Fruit fly (Drosophila melanogaster) whole organism, embryonic: ENCODE results near the gene CG14535.

ENCODE experiments used
- Atf-2 ChIP-seq: fragments of 200-800 bp; sonication (Bioruptor generic); optimal IDR thresholded peaks from 2 replicates; lab custom pipeline; 2016; ENCODE audit warnings: missing biosample characterization, missing genetic modification characterization
- CG10209 ChIP-seq: fragments of 200-800 bp; sonication (Bioruptor generic); optimal IDR thresholded peaks from 3 replicates; lab custom pipeline; 2017; ENCODE audit warnings: missing biosample characterization, mild to moderate bottlenecking, missing genetic modification characterization, missing genetic modification reagents
- CG10543 ChIP-seq: fragments of 200-800 bp; sonication (Bioruptor generic); optimal IDR thresholded peaks from 3 replicates; lab custom pipeline; 2017; ENCODE audit warnings: missing biosample characterization, mild to moderate bottlenecking, missing genetic modification characterization, moderate library complexity
- CG12219 ChIP-seq: fragments of 200-800 bp; sonication (Bioruptor generic); optimal IDR thresholded peaks from 3 replicates; lab custom pipeline; 2018; ENCODE audit warnings: missing biosample characterization, mild to moderate bottlenecking, missing genetic modification characterization
- CG13775 ChIP-seq: fragments of 200-800 bp; sonication (Bioruptor generic); optimal IDR thresholded peaks from 3 replicates; lab custom pipeline; 2017; ENCODE audit warnings: missing biosample characterization, mild to moderate bottlenecking, missing genetic modification characterization
- CG14014 ChIP-seq: fragments of 200-800 bp; sonication (Bioruptor generic); IDR thresholded peaks from 2 replicates; pipeline ENCODE4 v1.3.6; 2022; ENCODE audit warnings: missing biosample characterization, missing genetic modification characterization
- CG1603 ChIP-seq: fragments of 200-800 bp; sonication (Bioruptor generic); optimal IDR thresholded peaks from 2 replicates; lab custom pipeline; 2019; ENCODE audit warnings: missing biosample characterization, mild to moderate bottlenecking, missing genetic modification characterization, moderate library complexity
- CG16813 ChIP-seq: fragments of 200-800 bp; sonication (Bioruptor generic); IDR thresholded peaks from 3 replicates; pipeline ENCODE4 v1.3.6; 2022; ENCODE audit warnings: missing biosample characterization, missing genetic modification characterization; ENCODE audit not compliant: partially characterized antibody
- CG18764 ChIP-seq: fragments of 200-800 bp; sonication (Bioruptor generic); optimal IDR thresholded peaks from 3 replicates; lab custom pipeline; 2016; ENCODE audit warnings: missing biosample characterization, missing genetic modification characterization
- CG3838 ChIP-seq: fragments of 200-800 bp; sonication (Bioruptor generic); optimal IDR thresholded peaks from 3 replicates; lab custom pipeline; 2016; ENCODE audit warnings: missing biosample characterization, missing genetic modification characterization
- CG4360 ChIP-seq: fragments of 200-800 bp; sonication (Bioruptor generic); IDR thresholded peaks from 2 replicates; pipeline ENCODE4 v1.3.6; 2022; ENCODE audit warnings: missing biosample characterization, missing genetic modification characterization
- CG4854 ChIP-seq: fragments of 200-800 bp; sonication (Bioruptor generic); optimal IDR thresholded peaks from 2 replicates; lab custom pipeline; 2016; ENCODE audit warnings: missing biosample characterization, missing genetic modification characterization, inconsistent platforms
- CG5180 ChIP-seq: fragments of 200-800 bp; sonication (Bioruptor generic); optimal IDR thresholded peaks from 3 replicates; lab custom pipeline; 2017; ENCODE audit warnings: missing biosample characterization, missing genetic modification characterization, mild to moderate bottlenecking, moderate library complexity, missing genetic modification reagents
- CG5953 ChIP-seq: fragments of 200-800 bp; sonication (Bioruptor generic); IDR thresholded peaks from 2 replicates; pipeline ENCODE4 v1.3.6; 2022; ENCODE audit warnings: missing biosample characterization, missing genetic modification characterization
- CG6175 ChIP-seq: fragments of 200-800 bp; sonication (Bioruptor generic); IDR thresholded peaks from 3 replicates; pipeline ENCODE4 v1.3.6; 2022; ENCODE audit warnings: missing biosample characterization, missing genetic modification characterization
- CG6689 ChIP-seq: fragments of 200-800 bp; sonication (Bioruptor generic); IDR thresholded peaks from 2 replicates; pipeline ENCODE4 v1.3.6; 2022; ENCODE audit warnings: missing biosample characterization, missing genetic modification characterization
- CG6813 ChIP-seq: fragments of 200-800 bp; sonication (Bioruptor generic); optimal IDR thresholded peaks from 2 replicates; lab custom pipeline; 2017; ENCODE audit warnings: missing biosample characterization, missing genetic modification characterization, mild to moderate bottlenecking, moderate library complexity, missing genetic modification reagents
- CG9817 ChIP-seq: fragments of 200-800 bp; sonication (Bioruptor generic); optimal IDR thresholded peaks from 2 replicates; lab custom pipeline; 2018; ENCODE audit warnings: missing biosample characterization, mild to moderate bottlenecking, missing genetic modification characterization, moderate library complexity
- Dip3 ChIP-seq: fragments of 200-800 bp; sonication (Bioruptor generic); optimal IDR thresholded peaks from 3 replicates; lab custom pipeline; 2016; ENCODE audit warnings: missing biosample characterization, missing genetic modification characterization
- GATAe ChIP-seq: fragments of 200-800 bp; sonication (Bioruptor generic); conservative IDR thresholded peaks from 2 replicates; pipeline ENCODE4 v1.3.6; 2022; ENCODE audit warnings: missing biosample characterization, missing genetic modification characterization
- Gug ChIP-seq: fragments of 200-800 bp; sonication (Bioruptor generic); IDR thresholded peaks from 4 replicates; pipeline ENCODE4 v1.3.6; 2022; ENCODE audit warnings: missing biosample characterization, missing genetic modification characterization
- HHEX ChIP-seq: fragments of 200-800 bp; sonication (Bioruptor generic); optimal IDR thresholded peaks from 3 replicates; lab custom pipeline; 2017; ENCODE audit warnings: missing biosample characterization, mild to moderate bottlenecking, missing genetic modification characterization, missing genetic modification reagents
- HLHmδ ChIP-seq: fragments of 200-800 bp; sonication (Bioruptor generic); optimal IDR thresholded peaks from 2 replicates; lab custom pipeline; 2018; ENCODE audit warnings: missing biosample characterization, mild to moderate bottlenecking, missing genetic modification characterization, moderate library complexity
- HmgD ChIP-seq: fragments of 200-800 bp; sonication (Bioruptor generic); optimal IDR thresholded peaks from 3 replicates; lab custom pipeline; 2016; ENCODE audit warnings: missing biosample characterization, missing genetic modification characterization
- Hmr ChIP-seq: fragments of 200-800 bp; sonication (Bioruptor generic); optimal IDR thresholded peaks from 3 replicates; lab custom pipeline; 2017; ENCODE audit warnings: mild to moderate bottlenecking, missing biosample characterization, missing genetic modification reagents, missing genetic modification characterization
- Meics ChIP-seq: fragments of 200-800 bp; sonication (Bioruptor generic); optimal IDR thresholded peaks from 2 replicates; lab custom pipeline; 2017; ENCODE audit warnings: missing biosample characterization, mild to moderate bottlenecking, missing genetic modification characterization
- Myb ChIP-seq: fragments of 200-800 bp; sonication (Bioruptor generic); optimal IDR thresholded peaks from 2 replicates; lab custom pipeline; 2016; ENCODE audit warnings: missing biosample characterization, missing genetic modification characterization
- Nf-YA ChIP-seq: fragments of 200-800 bp; sonication (Bioruptor generic); IDR thresholded peaks from 2 replicates; pipeline ENCODE4 v1.3.6; 2022; ENCODE audit warnings: missing biosample characterization, missing genetic modification characterization
- Ptx1 ChIP-seq: fragments of 200-800 bp; sonication (Bioruptor generic); IDR thresholded peaks from 2 replicates; pipeline ENCODE4 v1.3.6; 2022; ENCODE audit warnings: missing biosample characterization, missing genetic modification characterization
- Sox100B ChIP-seq: fragments of 200-800 bp; sonication (Bioruptor generic); optimal IDR thresholded peaks from 3 replicates; lab custom pipeline; 2018; ENCODE audit warnings: missing biosample characterization, mild to moderate bottlenecking, missing genetic modification characterization
- Xrp1 ChIP-seq: fragments of 200-800 bp; sonication (Bioruptor generic); IDR thresholded peaks from 2 replicates; pipeline ENCODE4 v1.3.6; 2022; ENCODE audit warnings: missing biosample characterization, missing genetic modification characterization
- ase ChIP-seq: fragments of 200-800 bp; sonication (Bioruptor generic); IDR thresholded peaks from 3 replicates; pipeline ENCODE4 v1.3.6; 2022; ENCODE audit warnings: missing biosample characterization, missing genetic modification characterization
- bab2 ChIP-seq: fragments of 200-800 bp; sonication (Bioruptor generic); optimal IDR thresholded peaks from 2 replicates; lab custom pipeline; 2016; ENCODE audit warnings: missing biosample characterization, missing genetic modification characterization
- caup ChIP-seq: fragments of 200-800 bp; sonication (Bioruptor generic); optimal IDR thresholded peaks from 3 replicates; lab custom pipeline; 2017; ENCODE audit warnings: missing biosample characterization, mild to moderate bottlenecking, missing genetic modification characterization, moderate library complexity; ENCODE audit not compliant: severe bottlenecking
- cg ChIP-seq: fragments of 200-800 bp; sonication (Bioruptor generic); optimal IDR thresholded peaks from 3 replicates; lab custom pipeline; 2019; ENCODE audit warnings: missing biosample characterization, mild to moderate bottlenecking, missing genetic modification characterization, moderate library complexity
- dati ChIP-seq: fragments of 200-800 bp; sonication (Bioruptor generic); IDR thresholded peaks from 2 replicates; pipeline ENCODE4 v1.3.6; 2022; ENCODE audit warnings: missing biosample characterization, missing genetic modification characterization
- dysf ChIP-seq: fragments of 200-800 bp; sonication (Bioruptor generic); IDR thresholded peaks from 3 replicates; pipeline ENCODE4 v1.3.6; 2022; ENCODE audit warnings: missing biosample characterization, missing genetic modification characterization
- eve ChIP-seq, 2 experiments: fragments of >200 bp; optimal IDR thresholded peaks; 2 replicates each; lab custom pipeline; 2017; ENCODE audit warnings: missing biosample characterization in 2 of 2, missing genetic modification characterization in 2 of 2
- hth ChIP-seq: fragments of >200 bp; optimal IDR thresholded peaks from 2 replicates; lab custom pipeline; 2017; ENCODE audit warnings: inconsistent platforms
- kay ChIP-seq: fragments of 200-800 bp; sonication (Bioruptor generic); optimal IDR thresholded peaks from 2 replicates; lab custom pipeline; 2016; ENCODE audit warnings: missing biosample characterization, missing genetic modification characterization
- pfk ChIP-seq: fragments of 200-800 bp; sonication (Bioruptor generic); optimal IDR thresholded peaks from 2 replicates; lab custom pipeline; 2018; ENCODE audit warnings: missing biosample characterization, mild to moderate bottlenecking, missing genetic modification characterization, moderate library complexity
- scrt ChIP-seq: fragments of 200-800 bp; sonication (Bioruptor generic); optimal IDR thresholded peaks from 2 replicates; lab custom pipeline; 2018; ENCODE audit warnings: missing biosample characterization, mild to moderate bottlenecking, missing genetic modification characterization, moderate library complexity
- sd ChIP-seq: fragments of 200-800 bp; sonication (Bioruptor generic); optimal IDR thresholded peaks from 3 replicates; lab custom pipeline; 2018; ENCODE audit warnings: missing biosample characterization, mild to moderate bottlenecking, missing genetic modification characterization, moderate library complexity
- sr ChIP-seq: fragments of 200-800 bp; sonication (Bioruptor generic); IDR thresholded peaks from 3 replicates; pipeline ENCODE4 v1.3.6; 2022; ENCODE audit warnings: missing biosample characterization, missing genetic modification characterization
- tap ChIP-seq: fragments of 200-800 bp; optimal IDR thresholded peaks from 3 replicates; lab custom pipeline; 2019; ENCODE audit warnings: missing biosample characterization, mild to moderate bottlenecking, missing genetic modification characterization, moderate library complexity
- tup ChIP-seq: fragments of 200-800 bp; sonication (Bioruptor generic); optimal IDR thresholded peaks from 2 replicates; lab custom pipeline; 2016; ENCODE audit warnings: missing biosample characterization, mild to moderate bottlenecking, missing genetic modification characterization, moderate library complexity
- twi ChIP-seq: fragments of 200-800 bp; optimal IDR thresholded peaks from 2 replicates; lab custom pipeline; 2019; ENCODE audit warnings: missing biosample characterization, mild to moderate bottlenecking, missing genetic modification characterization, moderate library complexity
- tx ChIP-seq: fragments of 200-800 bp; sonication (Bioruptor generic); optimal IDR thresholded peaks from 2 replicates; lab custom pipeline; 2016; ENCODE audit warnings: missing biosample characterization, missing genetic modification characterization
- vvl ChIP-seq: fragments of 200-800 bp; sonication (Bioruptor generic); IDR thresholded peaks from 2 replicates; pipeline ENCODE4 v1.3.6; 2022; ENCODE audit warnings: missing biosample characterization, missing genetic modification characterization
- wdn ChIP-seq: fragments of 200-800 bp; sonication (Bioruptor generic); IDR thresholded peaks from 2 replicates; pipeline ENCODE4 v1.3.6; 2022; ENCODE audit warnings: missing biosample characterization, missing genetic modification characterization
- zfh2 ChIP-seq: fragments of 200-800 bp; sonication (Bioruptor generic); optimal IDR thresholded peaks from 2 replicates; lab custom pipeline; 2016; ENCODE audit warnings: missing biosample characterization, missing genetic modification characterization

Gene CG14535

dm6 chr2L:7813357-7813756, 41.9 kb downstream of the CG14535 start (continued):
- TF ChIP-seq sr (GFP tag; lab: Robert Waterston, UW) (no peak), CG5953 (GFP tag; lab: Robert Waterston, UW) (no peak), Atf-2 (GFP tag; lab: Kevin White, UChicago) (no peak), sd (tag; lab: Kevin White, UChicago) (peak; percentile 37), CG10543 (GFP tag; lab: Kevin White, UChicago) (peak; percentile 86), Dip3 (peak; percentile 38), pfk (GFP tag; lab: Kevin White, UChicago) (peak; percentile 70), vvl (GFP tag; lab: Robert Waterston, UW) (peak; percentile 49; the same call in 1 of the 2 replicates), cg (peak; percentile 65), CG9817 (no peak), wdn (peak; percentile 37; the same call in 1 of the 2 replicates), dysf (GFP tag; lab: Robert Waterston, UW) (peak; percentile 46; the same call in 2 of the 3 replicates), bab2 (GFP tag; lab: Kevin White, UChicago) (peak; percentile 35), twi (tag; lab: Kevin White, UChicago) (no peak), Ptx1 (GFP tag; lab: Robert Waterston, UW) (no peak), caup (GFP tag; lab: Kevin White, UChicago) (peak; percentile 52), CG14014 (GFP tag; lab: Robert Waterston, UW) (peak; percentile 61; the same call in 1 of the 2 replicates), HHEX (GFP tag; lab: Kevin White, UChicago) (peak; percentile 77), CG16813 (no peak), CG6175 (GFP tag; lab: Robert Waterston, UW) (no peak), hth (lab: Kevin White, UChicago) (no peak), CG13775 (GFP tag; lab: Kevin White, UChicago) (no peak), tx (GFP tag; lab: Kevin White, UChicago) (no peak), CG4360 (peak; percentile 32; the same call in 1 of the 2 replicates), GATAe (GFP tag; lab: Robert Waterston, UW) (no peak), HmgD (GFP tag; lab: Kevin White, UChicago) (no peak), Meics (GFP tag; lab: Kevin White, UChicago) (peak; percentile 69), tap (tag; lab: Kevin White, UChicago) (peak; percentile 30), Hmr (peak; percentile 65), CG3838 (no peak), Gug (GFP tag; lab: Robert Waterston, UW) (no peak), Myb (GFP tag; lab: Kevin White, UChicago) (no peak), eve (GFP tag; optimal IDR thresholded peaks at IDR 0.05; lab: Kevin White, UChicago) (no peak), Sox100B (GFP tag; lab: Kevin White, UChicago) (no peak), CG5180 (GFP tag; lab: Kevin White, UChicago) (peak; percentile 32), Xrp1 (GFP tag; lab: Robert Waterston, UW) (peak; percentile 62), CG6689 (GFP tag; lab: Robert Waterston, UW) (no peak; the same call in 1 of the 2 replicates), zfh2 (GFP tag; lab: Kevin White, UChicago) (no peak), CG18764 (GFP tag; lab: Kevin White, UChicago) (peak; percentile 39), CG6813 (peak; percentile 83), tup (peak; percentile 61), Nf-YA (GFP tag; lab: Robert Waterston, UW) (0 out of 2 replicates have a peak, but pooled peaks have one; percentile 20), CG4854 (GFP tag; lab: Kevin White, UChicago) (peak; percentile 32), kay (GFP tag; lab: Kevin White, UChicago) (peak; percentile 51), CG12219 (GFP tag; lab: Kevin White, UChicago) (peak; percentile 25), CG1603 (tag; lab: Kevin White, UChicago) (peak; percentile 35), ase (GFP tag; lab: Robert Waterston, UW) (no peak), scrt (GFP tag; lab: Kevin White, UChicago) (peak; percentile 53), HLHmδ (peak; percentile 37), CG10209 (GFP tag; lab: Kevin White, UChicago) (peak; percentile 37), dati (GFP tag; lab: Robert Waterston, UW) (no peak)
